Fruit fly (Drosophila melanogaster) whole organism, wandering third instar larva: ENCODE measurements around the gene Scgbeta.

ENCODE experiments used
- CG32264 ChIP-seq: fragments of 200-800 bp; sonication (Bioruptor generic); optimal IDR thresholded peaks from 2 replicates; lab custom pipeline; 2016; ENCODE audit warnings: missing biosample characterization, missing genetic modification characterization
- Hr83 ChIP-seq: fragments of 200-300 bp; sonication (Bioruptor generic); optimal IDR thresholded peaks from 2 replicates; lab custom pipeline; 2016; ENCODE audit warnings: missing biosample characterization, mild to moderate bottlenecking, missing genetic modification characterization, moderate library complexity; ENCODE audit not compliant: poor library complexity, severe bottlenecking
- Jra ChIP-seq: sonication (Bioruptor generic); optimal IDR thresholded peaks from 2 replicates; lab custom pipeline; 2016; ENCODE audit warnings: missing biosample characterization, missing genetic modification characterization
- OdsH ChIP-seq: fragments of 200-800 bp; sonication (Bioruptor generic); optimal IDR thresholded peaks from 2 replicates; lab custom pipeline; 2016; ENCODE audit warnings: missing biosample characterization, mild to moderate bottlenecking, missing genetic modification characterization
- br ChIP-seq: fragments of 200-800 bp; sonication (Bioruptor generic); optimal IDR thresholded peaks from 2 replicates; lab custom pipeline; 2016; ENCODE audit warnings: missing biosample characterization, missing genetic modification characterization
- pan ChIP-seq: fragments of >200 bp; optimal IDR thresholded peaks from 2 replicates; lab custom pipeline; 2017

DNA sequence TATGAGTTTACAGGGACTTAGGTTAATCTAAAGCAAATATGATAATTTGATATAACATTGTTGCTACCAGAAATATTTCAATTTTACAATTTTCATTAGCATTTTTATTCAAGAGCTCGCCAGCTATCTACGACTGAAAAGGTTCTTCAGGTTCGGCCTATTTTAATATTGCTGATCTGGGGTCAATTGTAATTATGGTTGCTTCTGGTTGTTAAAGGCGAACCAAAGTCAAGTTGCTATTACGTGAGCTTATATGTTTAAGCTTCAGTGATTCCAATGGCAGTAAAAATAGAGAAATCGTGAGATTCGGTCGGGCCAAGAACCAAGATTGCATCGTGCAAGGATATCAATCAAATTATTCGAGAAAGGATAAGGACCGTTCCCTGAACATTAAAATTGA lies 13.7 kb upstream of the Scgbeta start, which contains the start of gene Desat2:
- TF ChIP-seq Jra (no peak), br (GFP tag; lab: Kevin White, UChicago) (no peak), pan (lab: Kevin White, UChicago) (no peak), OdsH (GFP tag; lab: Kevin White, UChicago) (no peak), Hr83 (GFP tag; lab: Kevin White, UChicago) (no peak), CG32264 (no peak)
